Fruit fly (Drosophila melanogaster) whole organism, embryonic: Measurements from ENCODE around the gene CG13603.

Experiments
- Abd-B ChIP-seq: fragments of 200-800 bp; sonication (Bioruptor generic); optimal IDR thresholded peaks from 2 replicates; lab custom pipeline; 2018; ENCODE audit warnings: missing biosample characterization, mild to moderate bottlenecking, missing genetic modification characterization, moderate library complexity
- Atf3 ChIP-seq: fragments of 200-800 bp; sonication (Bioruptor generic); optimal IDR thresholded peaks from 3 replicates; lab custom pipeline; 2016; ENCODE audit warnings: missing biosample characterization, missing genetic modification characterization
- BtbVII ChIP-seq: fragments of 200-800 bp; sonication (Bioruptor generic); optimal IDR thresholded peaks from 3 replicates; lab custom pipeline; 2017; ENCODE audit warnings: missing biosample characterization, mild to moderate bottlenecking, missing genetic modification characterization
- CG10147 ChIP-seq: fragments of 200-800 bp; sonication (Bioruptor generic); optimal IDR thresholded peaks from 2 replicates; lab custom pipeline; 2019; ENCODE audit warnings: missing biosample characterization, mild to moderate bottlenecking, missing genetic modification characterization, moderate library complexity
- CG11723 ChIP-seq: fragments of 200-800 bp; sonication (Bioruptor generic); optimal IDR thresholded peaks from 2 replicates; lab custom pipeline; 2017; ENCODE audit warnings: missing biosample characterization, mild to moderate bottlenecking, missing genetic modification characterization
- CG12155 ChIP-seq: fragments of 200-800 bp; sonication (Bioruptor generic); optimal IDR thresholded peaks from 3 replicates; lab custom pipeline; 2016; ENCODE audit warnings: missing biosample characterization, missing genetic modification characterization
- CG13775 ChIP-seq: fragments of 200-800 bp; sonication (Bioruptor generic); optimal IDR thresholded peaks from 3 replicates; lab custom pipeline; 2017; ENCODE audit warnings: missing biosample characterization, mild to moderate bottlenecking, missing genetic modification characterization
- CG14667 ChIP-seq: fragments of 200-800 bp; sonication (Bioruptor generic); IDR thresholded peaks from 2 replicates; pipeline ENCODE4 v1.3.6; 2022; ENCODE audit warnings: missing biosample characterization, missing genetic modification characterization
- CG15073 ChIP-seq: fragments of 200-800 bp; sonication (Bioruptor generic); optimal IDR thresholded peaks from 2 replicates; lab custom pipeline; 2016; ENCODE audit warnings: missing biosample characterization, missing genetic modification characterization
- CG15601 ChIP-seq: fragments of 200-800 bp; sonication (Bioruptor generic); optimal IDR thresholded peaks from 3 replicates; lab custom pipeline; 2019; ENCODE audit warnings: missing biosample characterization, mild to moderate bottlenecking, missing genetic modification characterization, moderate library complexity
- CG1603 ChIP-seq: fragments of 200-800 bp; sonication (Bioruptor generic); optimal IDR thresholded peaks from 2 replicates; lab custom pipeline; 2019; ENCODE audit warnings: missing biosample characterization, mild to moderate bottlenecking, missing genetic modification characterization, moderate library complexity
- CG2889 ChIP-seq: fragments of 200-800 bp; sonication (Bioruptor generic); IDR thresholded peaks from 3 replicates; pipeline ENCODE4 v1.3.6; 2022; ENCODE audit warnings: missing biosample characterization, missing genetic modification characterization
- CG32767 ChIP-seq: fragments of 200-800 bp; sonication (Bioruptor generic); IDR thresholded peaks from 2 replicates; pipeline ENCODE4 v1.3.6; 2022; ENCODE audit warnings: missing biosample characterization, missing genetic modification characterization
- CG43689 ChIP-seq: fragments of 200-800 bp; sonication (Bioruptor generic); IDR thresholded peaks from 2 replicates; pipeline ENCODE4 v1.3.6; 2022; ENCODE audit warnings: missing biosample characterization, missing genetic modification characterization
- CG6689 ChIP-seq: fragments of 200-800 bp; sonication (Bioruptor generic); IDR thresholded peaks from 2 replicates; pipeline ENCODE4 v1.3.6; 2022; ENCODE audit warnings: missing biosample characterization, missing genetic modification characterization
- CG6765 ChIP-seq: fragments of 200-800 bp; sonication (Bioruptor generic); optimal IDR thresholded peaks from 3 replicates; lab custom pipeline; 2017; ENCODE audit warnings: missing biosample characterization, mild to moderate bottlenecking, missing genetic modification characterization
- CG6854 ChIP-seq: fragments of 200-800 bp; sonication (Bioruptor generic); optimal IDR thresholded peaks from 3 replicates; lab custom pipeline; 2017; ENCODE audit warnings: missing biosample characterization, mild to moderate bottlenecking, missing genetic modification characterization
- CG8290 ChIP-seq, 3 experiments: fragments of 200-800 bp; sonication (Bioruptor generic); optimal IDR thresholded peaks; 2 replicates each; lab custom pipeline; 2016 to 2019; ENCODE audit warnings: missing biosample characterization in 3 of 3, missing genetic modification characterization in 3 of 3, mild to moderate bottlenecking in 2 of 3, moderate library complexity in 1 of 3
- CG8388 ChIP-seq: fragments of 200-800 bp; sonication (Bioruptor generic); optimal IDR thresholded peaks from 2 replicates; lab custom pipeline; 2019; ENCODE audit warnings: missing biosample characterization, mild to moderate bottlenecking, missing genetic modification characterization, moderate library complexity
- CG9215 ChIP-seq: fragments of 200-800 bp; sonication (Bioruptor generic); IDR thresholded peaks from 2 replicates; pipeline ENCODE4 v1.3.6; 2022; ENCODE audit warnings: missing biosample characterization, missing genetic modification characterization
- CTCF ChIP-seq: fragments of 200-800 bp; sonication (Bioruptor generic); optimal IDR thresholded peaks from 2 replicates; lab custom pipeline; 2017; ENCODE audit warnings: missing biosample characterization, mild to moderate bottlenecking, missing genetic modification characterization, moderate library complexity
- CoRest ChIP-seq: fragments of 200-800 bp; sonication (Bioruptor generic); optimal IDR thresholded peaks from 3 replicates; lab custom pipeline; 2018; ENCODE audit warnings: missing biosample characterization, mild to moderate bottlenecking, missing genetic modification characterization, moderate library complexity
- Dek ChIP-seq: fragments of 200-800 bp; sonication (Bioruptor generic); optimal IDR thresholded peaks from 3 replicates; lab custom pipeline; 2019; ENCODE audit warnings: missing biosample characterization, mild to moderate bottlenecking, missing genetic modification characterization, moderate library complexity
- Dip2 ChIP-seq: fragments of 200-800 bp; sonication (Bioruptor generic); IDR thresholded peaks from 2 replicates; pipeline ENCODE4 v1.3.6; 2022; ENCODE audit warnings: missing biosample characterization, missing genetic modification characterization
- Gug ChIP-seq: fragments of 200-800 bp; sonication (Bioruptor generic); IDR thresholded peaks from 4 replicates; pipeline ENCODE4 v1.3.6; 2022; ENCODE audit warnings: missing biosample characterization, missing genetic modification characterization
- Hr51 ChIP-seq, 2 experiments: fragments of 200-800 bp; sonication (Bioruptor generic); optimal IDR thresholded peaks; 2 replicates in 1 of 2; 3 replicates in 1 of 2; lab custom pipeline; 2016 to 2018; ENCODE audit warnings: missing biosample characterization in 2 of 2, missing genetic modification characterization in 2 of 2, mild to moderate bottlenecking in 1 of 2, moderate library complexity in 1 of 2
- Jarid2 ChIP-seq: fragments of 200-800 bp; sonication (Bioruptor generic); optimal IDR thresholded peaks from 3 replicates; lab custom pipeline; 2017; ENCODE audit warnings: mild to moderate bottlenecking, missing biosample characterization, missing genetic modification reagents, missing genetic modification characterization
- Med ChIP-seq: fragments of 200-800 bp; sonication (Bioruptor generic); peaks from one replicate; lab custom pipeline; 2016; ENCODE audit warnings: missing biosample characterization, missing genetic modification characterization, mild to moderate bottlenecking, inconsistent platforms, moderate library complexity
- Myb ChIP-seq: fragments of 200-800 bp; sonication (Bioruptor generic); optimal IDR thresholded peaks from 2 replicates; lab custom pipeline; 2016; ENCODE audit warnings: missing biosample characterization, missing genetic modification characterization
- Oaz ChIP-seq: fragments of 200-800 bp; sonication (Bioruptor generic); IDR thresholded peaks from 2 replicates; pipeline ENCODE4 v1.3.6; 2022; ENCODE audit warnings: missing biosample characterization, missing genetic modification characterization
- Pdp1 ChIP-seq, 2 experiments: fragments of 200-800 bp; sonication (Bioruptor generic); optimal IDR thresholded peaks; 3 replicates each; lab custom pipeline; 2016; ENCODE audit warnings: missing biosample characterization in 2 of 2, missing genetic modification characterization in 2 of 2, mild to moderate bottlenecking in 1 of 2, moderate library complexity in 1 of 2
- Stat92E ChIP-seq, 3 experiments: fragments of >200 bp in 2 of 3; fragments of 200-800 bp in 1 of 3; sonication (Bioruptor generic) in 1 of 3; optimal IDR thresholded peaks; 2 replicates each; lab custom pipeline; 2017 to 2019; ENCODE audit warnings: missing biosample characterization in 3 of 3, missing genetic modification characterization in 3 of 3, mild to moderate bottlenecking in 1 of 3, moderate library complexity in 1 of 3
- TFAM ChIP-seq: fragments of 200-800 bp; sonication (Bioruptor generic); optimal IDR thresholded peaks from 2 replicates; lab custom pipeline; 2017; ENCODE audit warnings: missing biosample characterization, missing genetic modification characterization, inconsistent platforms
- Tbp ChIP-seq: fragments of >200 bp; optimal IDR thresholded peaks from 2 replicates; lab custom pipeline; 2018; ENCODE audit warnings: missing biosample characterization, missing genetic modification characterization
- ac ChIP-seq: fragments of 200-800 bp; sonication (Bioruptor generic); optimal IDR thresholded peaks from 3 replicates; lab custom pipeline; 2017; ENCODE audit warnings: missing biosample characterization, mild to moderate bottlenecking, missing genetic modification characterization
- aop ChIP-seq: fragments of 200-800 bp; sonication (Bioruptor generic); IDR thresholded peaks from 2 replicates; pipeline ENCODE4 v1.3.6; 2022; ENCODE audit warnings: missing biosample characterization, missing genetic modification characterization
- bowl ChIP-seq: fragments of 200-800 bp; sonication (Bioruptor generic); IDR thresholded peaks from 2 replicates; pipeline ENCODE4 v1.3.6; 2022; ENCODE audit warnings: missing biosample characterization, missing genetic modification characterization
- crc ChIP-seq: fragments of 200-800 bp; sonication (Bioruptor generic); optimal IDR thresholded peaks from 2 replicates; lab custom pipeline; 2016; ENCODE audit warnings: missing biosample characterization, missing genetic modification characterization
- da ChIP-seq: fragments of 200-800 bp; sonication (Bioruptor generic); optimal IDR thresholded peaks from 2 replicates; lab custom pipeline; 2016; ENCODE audit warnings: missing biosample characterization, missing genetic modification characterization
- eve ChIP-seq, 2 experiments: fragments of >200 bp; optimal IDR thresholded peaks; 2 replicates each; lab custom pipeline; 2017; ENCODE audit warnings: missing biosample characterization in 2 of 2, missing genetic modification characterization in 2 of 2
- exex ChIP-seq: fragments of 200-800 bp; sonication (Bioruptor generic); optimal IDR thresholded peaks from 4 replicates; lab custom pipeline; 2018; ENCODE audit warnings: missing biosample characterization, mild to moderate bottlenecking, missing genetic modification characterization, moderate library complexity
- jumu ChIP-seq: fragments of 200-800 bp; sonication (Bioruptor generic); optimal IDR thresholded peaks from 3 replicates; lab custom pipeline; 2016; ENCODE audit warnings: missing biosample characterization, missing genetic modification characterization
- lilli ChIP-seq: fragments of 200-800 bp; sonication (Bioruptor generic); optimal IDR thresholded peaks from 3 replicates; lab custom pipeline; 2016; ENCODE audit warnings: missing biosample characterization, missing genetic modification characterization
- maf-S ChIP-seq: fragments of 200-800 bp; sonication (Bioruptor generic); optimal IDR thresholded peaks from 2 replicates; lab custom pipeline; 2016; ENCODE audit warnings: missing biosample characterization, missing genetic modification characterization
- pho ChIP-seq: fragments of 200-800 bp; sonication (Bioruptor generic); optimal IDR thresholded peaks from 2 replicates; lab custom pipeline; 2016; ENCODE audit warnings: missing biosample characterization, missing genetic modification characterization
- schlank ChIP-seq: fragments of 200-800 bp; sonication (Bioruptor generic); optimal IDR thresholded peaks from 2 replicates; lab custom pipeline; 2018; ENCODE audit warnings: missing biosample characterization, mild to moderate bottlenecking, missing genetic modification characterization
- sisA ChIP-seq: fragments of 200-800 bp; sonication (Bioruptor generic); IDR thresholded peaks from 2 replicates; pipeline ENCODE4 v1.3.6; 2022; ENCODE audit warnings: missing biosample characterization, missing genetic modification characterization
- sr ChIP-seq: fragments of 200-800 bp; sonication (Bioruptor generic); IDR thresholded peaks from 3 replicates; pipeline ENCODE4 v1.3.6; 2022; ENCODE audit warnings: missing biosample characterization, missing genetic modification characterization
- tgo ChIP-seq: fragments of 200-800 bp; sonication (Bioruptor generic); IDR thresholded peaks from 3 replicates; pipeline ENCODE4 v1.3.6; 2022; ENCODE audit warnings: missing biosample characterization, missing genetic modification characterization
- ttk ChIP-seq: fragments of 200-800 bp; sonication (Bioruptor generic); IDR thresholded peaks from 2 replicates; pipeline ENCODE4 v2.1.2; 2022; ENCODE audit warnings: missing biosample characterization, missing genetic modification characterization

Gene CG13603

DNA sequence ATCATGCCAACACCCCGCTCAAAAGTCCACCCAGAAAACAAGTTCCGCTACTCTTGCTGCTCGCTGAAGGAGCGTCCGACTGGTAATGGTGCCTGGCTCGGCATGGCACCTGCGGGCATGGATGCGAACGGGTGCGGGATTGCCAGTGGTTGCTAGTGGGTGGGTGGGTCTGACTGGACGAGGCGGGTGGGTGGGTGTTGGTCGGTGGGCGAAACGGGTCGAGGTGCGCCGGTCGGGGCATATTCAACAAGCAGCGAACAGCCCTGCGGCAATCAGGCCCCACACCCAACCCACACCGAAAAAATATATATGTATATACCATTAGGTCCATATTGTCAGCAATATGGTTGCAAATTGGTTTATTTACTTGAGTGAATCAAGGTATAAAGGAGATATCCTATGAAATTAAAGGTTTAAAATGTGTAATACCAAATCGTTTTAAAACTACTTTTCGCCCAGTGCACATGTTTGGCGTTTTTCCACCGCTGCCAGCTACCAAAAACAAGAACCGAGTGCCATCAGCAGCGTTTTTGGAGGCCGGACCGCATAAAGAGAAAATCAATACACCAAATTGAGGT, 24.4 kb upstream of the CG13603 start (continued):
- no peak for TF ChIP-seq Stat92E (GFP tag; optimal IDR thresholded peaks at IDR 0.05; lab: Kevin White, UChicago)
- peak in 1 of 2 experiments; percentile 73 for TF ChIP-seq Hr51 (GFP tag; optimal IDR thresholded peaks at IDR 0.05; lab: Kevin White, UChicago)
- peak; percentile 62; the same call in 1 of the 3 replicates for TF ChIP-seq sr
- peak; percentile 67 for TF ChIP-seq sisA (GFP tag; lab: Robert Waterston, UW)
- peak; percentile 29 for TF ChIP-seq BtbVII (GFP tag; lab: Kevin White, UChicago)
- TF ChIP-seq CTCF (GFP tag; lab: Kevin White, UChicago) = no peak
- TF ChIP-seq jumu (GFP tag; lab: Kevin White, UChicago) = no peak
- TF ChIP-seq exex (tag; lab: Kevin White, UChicago) = no peak
- no peak for TF ChIP-seq bowl
- no peak for TF ChIP-seq Abd-B (GFP tag; lab: Kevin White, UChicago)
- TF ChIP-seq ac (GFP tag; lab: Kevin White, UChicago) = no peak
- no peak for TF ChIP-seq Atf3 (GFP tag; lab: Kevin White, UChicago)
- peak; percentile 10 for TF ChIP-seq CG15601 (tag; lab: Kevin White, UChicago)
- peak; percentile 64 for TF ChIP-seq Dek (tag; lab: Kevin White, UChicago)
- TF ChIP-seq CG43689 (GFP tag; lab: Robert Waterston, UW) = no peak
- peak; percentile 88 for TF ChIP-seq Med (GFP tag; lab: Kevin White, UChicago)
- peak; percentile 10 for TF ChIP-seq Myb
- TF ChIP-seq CG13775 (GFP tag; lab: Kevin White, UChicago) = peak; percentile 40
- no peak for TF ChIP-seq schlank (tag; lab: Kevin White, UChicago)
- TF ChIP-seq CG2889 (GFP tag; lab: Robert Waterston, UW) = 0 out of 3 replicates have a peak, but pooled peaks have one; percentile 53
- TF ChIP-seq Gug = peak; percentile 9; the same call in 1 of the 4 replicates
- peak; percentile 75 for TF ChIP-seq tgo
- TF ChIP-seq TFAM (GFP tag; lab: Kevin White, UChicago) = no peak
- no peak for TF ChIP-seq da (GFP tag; lab: Kevin White, UChicago)
- peak; percentile 76 for TF ChIP-seq CG32767 (GFP tag; lab: Robert Waterston, UW)
- TF ChIP-seq CG15073 (GFP tag; lab: Kevin White, UChicago) = no peak
- TF ChIP-seq Tbp (GFP tag; lab: Kevin White, UChicago) = no peak
- peak; percentile 66 for TF ChIP-seq CoRest (tag; lab: Kevin White, UChicago)
- peak; percentile 50 for TF ChIP-seq CG9215 (GFP tag; lab: Robert Waterston, UW)
- peak; percentile 39 for TF ChIP-seq CG1603 (tag; lab: Kevin White, UChicago)
- no peak for TF ChIP-seq aop
- peak; percentile 3 for TF ChIP-seq CG11723 (GFP tag; lab: Kevin White, UChicago)
- no peak for TF ChIP-seq CG6765 (GFP tag; lab: Kevin White, UChicago)
- peak in 1 of 2 experiments; percentile 73 for TF ChIP-seq eve (GFP tag; optimal IDR thresholded peaks at IDR 0.05; lab: Kevin White, UChicago)
- peak; percentile 68 for TF ChIP-seq CG6689 (GFP tag; lab: Robert Waterston, UW)
- peak; percentile 30 for TF ChIP-seq CG8388
- peak; percentile 25; the same call in 1 of the 2 replicates for TF ChIP-seq CG14667 (GFP tag; lab: Robert Waterston, UW)
- TF ChIP-seq Dip2 = no peak
- TF ChIP-seq Jarid2 = no peak
- peak; percentile 42 for TF ChIP-seq lilli
- TF ChIP-seq ttk (GFP tag; lab: Robert Waterston, UW) = peak; percentile 55; the same call in 1 of the 2 replicates
- peak; percentile 53 for TF ChIP-seq CG10147 (GFP tag; lab: Kevin White, UChicago)
- TF ChIP-seq CG12155 (GFP tag; lab: Kevin White, UChicago) = peak; percentile 27
- TF ChIP-seq pho (GFP tag; lab: Kevin White, UChicago) = no peak
- TF ChIP-seq maf-S (GFP tag; lab: Kevin White, UChicago) = no peak
- no peak for TF ChIP-seq CG8290 (GFP tag; optimal IDR thresholded peaks at IDR 0.05; lab: Kevin White, UChicago)
- TF ChIP-seq CG8290 (tag; optimal IDR thresholded peaks at IDR 0.05; lab: Kevin White, UChicago) = peak in 1 of 2 experiments; percentile 65
- peak; percentile 36 for TF ChIP-seq CG6854
- no peak for TF ChIP-seq crc (GFP tag; lab: Kevin White, UChicago)
- TF ChIP-seq Oaz (GFP tag; lab: Robert Waterston, UW) = peak; percentile 53; the same call in 1 of the 2 replicates
- TF ChIP-seq Pdp1 (GFP tag; optimal IDR thresholded peaks at IDR 0.05; lab: Kevin White, UChicago) = peak; percentile 8 to 33
